Worm (Caenorhabditis elegans): ENCODE results near the gene C40A11.7.

Gene C40A11.7

ce11 chrII:2112948-2113347, 37.4 kb downstream of the C40A11.7 start, which contains the start of gene R52.6:
TSS of gene R52.6 (minus strand) at chrII:2113048.
- TF ChIP-seq flt-1 (GFP tag; IDR thresholded peaks at IDR 0.05) (no peak), ztf-23 (GFP tag; IDR thresholded peaks at IDR 0.05) (no peak), ref-1 (GFP tag; conservative IDR thresholded peaks at IDR 0.05) (no peak), klf-2 (GFP tag; conservative IDR thresholded peaks at IDR 0.05) (no peak), tab-1 (GFP tag; IDR thresholded peaks at IDR 0.05) (no peak), ztf-29 (GFP tag; IDR thresholded peaks at IDR 0.05) (no peak), cog-1 (tag; optimal IDR thresholded peaks at IDR 0.05) (no peak), T22C8.4 (GFP tag; IDR thresholded peaks at IDR 0.05) (no peak), med-1 (GFP tag; optimal IDR thresholded peaks at IDR 0.05; ENCODE audit: insufficient read depth) (no peak)

- no peak for TF ChIP-seq ztf-23 (GFP tag; IDR thresholded peaks at IDR 0.05)
- no peak for TF ChIP-seq tab-1 (GFP tag; IDR thresholded peaks at IDR 0.05)
- no peak for TF ChIP-seq cog-1 (tag; optimal IDR thresholded peaks at IDR 0.05)
- TF ChIP-seq ref-1 (GFP tag; conservative IDR thresholded peaks at IDR 0.05): no peak
- no peak for TF ChIP-seq med-1 (GFP tag; optimal IDR thresholded peaks at IDR 0.05; ENCODE audit: insufficient read depth)
- no peak for TF ChIP-seq klf-2 (GFP tag; conservative IDR thresholded peaks at IDR 0.05)
- TF ChIP-seq T22C8.4 (GFP tag; IDR thresholded peaks at IDR 0.05): no peak
- TF ChIP-seq flt-1 (GFP tag; IDR thresholded peaks at IDR 0.05): no peak
- TF ChIP-seq ztf-29 (GFP tag; IDR thresholded peaks at IDR 0.05): no peak
Measured at ce11 chrII:2109943-2110342, 40.4 kb downstream of the C40A11.7 start, which contains the start of gene R52.5. TSS of gene R52.5 (minus strand) at chrII:2110043.

- TF ChIP-seq tab-1 (GFP tag; IDR thresholded peaks at IDR 0.05) (no peak), ref-1 (GFP tag; conservative IDR thresholded peaks at IDR 0.05) (no peak), med-1 (GFP tag; optimal IDR thresholded peaks at IDR 0.05; ENCODE audit: insufficient read depth) (no peak), ztf-29 (GFP tag; IDR thresholded peaks at IDR 0.05) (no peak), cog-1 (tag; optimal IDR thresholded peaks at IDR 0.05) (no peak)
Measured at ce11 chrII:2108295-2108694, 42.1 kb downstream of the C40A11.7 start, which contains the start of gene R52.4. TSS of gene R52.4 (minus strand) at chrII:2108395.

- no peak for TF ChIP-seq klf-2 (GFP tag; conservative IDR thresholded peaks at IDR 0.05)
- TF ChIP-seq tab-1 (GFP tag; IDR thresholded peaks at IDR 0.05): no peak
- no peak for TF ChIP-seq T22C8.4 (GFP tag; IDR thresholded peaks at IDR 0.05)
- TF ChIP-seq ref-1 (GFP tag; conservative IDR thresholded peaks at IDR 0.05): no peak
- TF ChIP-seq ztf-23 (GFP tag; IDR thresholded peaks at IDR 0.05): no peak
- no peak for TF ChIP-seq flt-1 (GFP tag; IDR thresholded peaks at IDR 0.05)
- TF ChIP-seq ztf-29 (GFP tag; IDR thresholded peaks at IDR 0.05): no peak
Measured at ce11 chrII:2099139-2099976, 51.0 kb downstream of the C40A11.7 start, which contains the start of gene math-42. TSS of gene math-42 (plus strand) at chrII:2099926.
